Worm (Caenorhabditis elegans) whole organism, L4/young adult: ENCODE data around the gene srxa-18.

Source experiments
- W03F9.2 ChIP-seq: fragments of 150-350 bp; optimal IDR thresholded peaks from 2 replicates; lab custom pipeline; 2014; ENCODE audit warnings: missing biosample characterization, missing genetic modification characterization
- dao-5 ChIP-seq: sonication (generic microtip); optimal IDR thresholded peaks from 2 replicates; lab custom pipeline; 2016; ENCODE audit warnings: missing genotype, missing genetic modification characterization, moderate library complexity, missing compliant biosample characterization
- him-1 ChIP-seq: sonication (generic microtip); optimal IDR thresholded peaks from 2 replicates; lab custom pipeline; 2016; ENCODE audit warnings: missing genotype, missing genetic modification reagents, missing genetic modification characterization, missing compliant biosample characterization

DNA sequence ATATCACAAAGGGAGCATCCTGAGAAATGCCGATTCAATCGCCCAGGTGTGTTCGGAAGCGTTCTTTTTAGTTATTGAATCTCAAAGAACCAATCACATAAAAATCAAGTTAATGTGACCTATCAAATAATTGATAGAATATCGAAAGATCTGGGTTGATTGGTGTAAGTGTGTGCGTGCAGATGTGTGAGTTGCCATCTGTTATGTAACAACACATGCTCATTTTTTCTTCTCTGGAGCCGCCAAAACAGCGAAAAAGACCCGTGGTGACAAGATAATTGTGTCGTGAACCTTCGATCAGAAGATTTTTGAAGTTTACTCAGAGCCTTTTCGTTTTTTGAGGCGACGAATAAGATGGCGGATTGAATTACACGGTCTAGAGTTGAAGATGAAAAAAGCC is 26.0 kb upstream of the srxa-18 start:
- no peak for TF ChIP-seq dao-5 (tag; lab: Kevin White, UChicago)
- no peak for TF ChIP-seq him-1 (tag; lab: Kevin White, UChicago)
- TF ChIP-seq W03F9.2 (tag; lab: Kevin White, UChicago) = no peak
